Worm (Caenorhabditis elegans) whole organism, L1 larva: ENCODE results near the gene Y111B2A.12.
A peak's percentile ranks its signal among the peaks of the same experiment; 100 is the strongest.

Experiments
- C04F5.9 ChIP-seq: sonication (generic microtip); optimal IDR thresholded peaks from 2 replicates; lab custom pipeline; 2016; ENCODE audit warnings: missing genetic modification characterization, missing compliant biosample characterization
- C16A3.4 ChIP-seq: fragments of 150-350 bp; optimal IDR thresholded peaks from 2 replicates; lab custom pipeline; 2014; ENCODE audit warnings: missing biosample characterization, missing genetic modification characterization
- F16B12.6 ChIP-seq: fragments of 150-350 bp; optimal IDR thresholded peaks from 2 replicates; lab custom pipeline; 2014; ENCODE audit warnings: missing biosample characterization, missing genetic modification characterization
- aha-1 ChIP-seq: fragments of 150-350 bp; optimal IDR thresholded peaks from 2 replicates; lab custom pipeline; 2014; ENCODE audit warnings: missing biosample characterization, missing genetic modification characterization
- aly-2 ChIP-seq: fragments of 150-350 bp; optimal IDR thresholded peaks from 2 replicates; lab custom pipeline; 2014; ENCODE audit warnings: missing biosample characterization, missing genetic modification characterization
- blmp-1 ChIP-seq: fragments of 150-350 bp; optimal IDR thresholded peaks from 2 replicates; lab custom pipeline; 2014; ENCODE audit warnings: missing biosample characterization, missing genetic modification characterization
- ceh-63 ChIP-seq: fragments of 200-800 bp; sonication (Bioruptor generic); optimal IDR thresholded peaks from 2 replicates; lab custom pipeline; 2018; ENCODE audit warnings: mild to moderate bottlenecking, missing genetic modification characterization, missing compliant biosample characterization
- ceh-8 ChIP-seq: fragments of 200-800 bp; sonication (Bioruptor generic); optimal IDR thresholded peaks from 2 replicates; lab custom pipeline; 2018; ENCODE audit warnings: mild to moderate bottlenecking, missing genetic modification characterization, moderate library complexity, missing compliant biosample characterization
- ceh-88 ChIP-seq: fragments of 200-800 bp; sonication (Bioruptor generic); IDR thresholded peaks from 2 replicates; pipeline ENCODE4 v1.3.6; 2022; ENCODE audit warnings: missing genetic modification characterization, missing compliant biosample characterization
- dpl-1 ChIP-seq, 3 experiments: fragments of 150-350 bp in 2 of 3; sonication (generic microtip) in 1 of 3; optimal IDR thresholded peaks; 2 replicates each; lab custom pipeline; 2014 to 2017; ENCODE audit warnings: missing biosample characterization in 3 of 3, missing genetic modification characterization in 3 of 3, missing genetic modification reagents in 3 of 3
- dsc-1 ChIP-seq: sonication (generic microtip); optimal IDR thresholded peaks from 2 replicates; lab custom pipeline; 2016; ENCODE audit warnings: mild to moderate bottlenecking, missing genetic modification characterization, missing compliant biosample characterization
- efl-1 ChIP-seq, 4 experiments: fragments of 150-350 bp; optimal IDR thresholded peaks in 3 of 4; peaks in 1 of 4; 1 replicate in 1 of 4; 2 replicates in 3 of 4; lab custom pipeline; 2014; ENCODE audit warnings: missing biosample characterization in 2 of 4, missing genetic modification characterization in 2 of 4, missing genetic modification reagents in 2 of 4
- efl-3 ChIP-seq: fragments of 200-800 bp; sonication (Bioruptor generic); optimal IDR thresholded peaks from 2 replicates; lab custom pipeline; 2018; ENCODE audit warnings: mild to moderate bottlenecking, missing genetic modification characterization, missing compliant biosample characterization
- elt-3 ChIP-seq, 6 experiments: fragments of 150-350 bp in 1 of 6; sonication (generic microtip); optimal IDR thresholded peaks; 2 replicates each; lab custom pipeline; 2017 to 2018; ENCODE audit warnings: missing biosample characterization in 6 of 6, missing genetic modification characterization in 6 of 6, inconsistent platforms in 1 of 6
- ets-5 ChIP-seq: fragments of 200-800 bp; sonication (Bioruptor generic); IDR thresholded peaks from 2 replicates; pipeline ENCODE4 v1.3.6; 2022; ENCODE audit warnings: missing genetic modification characterization, missing compliant biosample characterization
- fkh-4 ChIP-seq: sonication (generic microtip); optimal IDR thresholded peaks from 2 replicates; lab custom pipeline; 2016; ENCODE audit warnings: missing compliant biosample characterization, missing genetic modification characterization, borderline replicate concordance
- fos-1 ChIP-seq: fragments of 150-350 bp; optimal IDR thresholded peaks from 2 replicates; lab custom pipeline; 2014; ENCODE audit warnings: missing biosample characterization, missing genetic modification characterization
- hlh-17 ChIP-seq: fragments of 200-800 bp; sonication (Bioruptor generic); optimal IDR thresholded peaks from 2 replicates; lab custom pipeline; 2018; ENCODE audit warnings: missing genetic modification characterization, mild to moderate bottlenecking, missing compliant biosample characterization, moderate library complexity, borderline replicate concordance
- hlh-4 ChIP-seq: sonication (generic microtip); optimal IDR thresholded peaks from 2 replicates; lab custom pipeline; 2016; ENCODE audit warnings: mild to moderate bottlenecking, missing genetic modification characterization, missing compliant biosample characterization
- irx-1 ChIP-seq: sonication (generic microtip); optimal IDR thresholded peaks from 2 replicates; lab custom pipeline; 2016; ENCODE audit warnings: missing genetic modification characterization, missing compliant biosample characterization
- jun-1 ChIP-seq: fragments of 150-350 bp; optimal IDR thresholded peaks from 2 replicates; lab custom pipeline; 2014; ENCODE audit warnings: missing biosample characterization, missing genetic modification reagents, missing genetic modification characterization
- lin-13 ChIP-seq: fragments of 150-350 bp; optimal IDR thresholded peaks from 2 replicates; lab custom pipeline; 2014; ENCODE audit warnings: missing biosample characterization, missing genetic modification reagents, missing genetic modification characterization
- lir-3 ChIP-seq: sonication (generic microtip); optimal IDR thresholded peaks from 2 replicates; lab custom pipeline; 2016; ENCODE audit warnings: mild to moderate bottlenecking, missing genetic modification characterization, moderate library complexity, missing compliant biosample characterization; ENCODE audit not compliant: poor library complexity
- lsy-2 ChIP-seq, 2 experiments: fragments of 150-350 bp; optimal IDR thresholded peaks; 2 replicates each; lab custom pipeline; 2014; ENCODE audit warnings: missing biosample characterization in 2 of 2, missing genetic modification characterization in 2 of 2
- mab-9 ChIP-seq: fragments of 200-800 bp; sonication (Bioruptor generic); IDR thresholded peaks from 2 replicates; pipeline ENCODE4 v1.3.6; 2022; ENCODE audit warnings: missing genetic modification reagents, missing genetic modification characterization, missing compliant biosample characterization
- nhr-12 ChIP-seq: sonication (generic microtip); optimal IDR thresholded peaks from 2 replicates; lab custom pipeline; 2017; ENCODE audit warnings: missing biosample characterization, missing genetic modification characterization
- nhr-19 ChIP-seq: fragments of 200-800 bp; sonication (Bioruptor generic); conservative IDR thresholded peaks from 2 replicates; pipeline ENCODE4 v1.3.6; 2022; ENCODE audit warnings: missing genetic modification characterization, missing compliant biosample characterization
- nhr-20 ChIP-seq: sonication (generic microtip); optimal IDR thresholded peaks from 2 replicates; lab custom pipeline; 2016; ENCODE audit warnings: mild to moderate bottlenecking, missing genetic modification characterization, missing compliant biosample characterization
- nhr-237 ChIP-seq: fragments of 150-350 bp; optimal IDR thresholded peaks from 2 replicates; lab custom pipeline; 2014; ENCODE audit warnings: missing biosample characterization, missing genetic modification characterization
- nhr-28 ChIP-seq: fragments of 150-350 bp; optimal IDR thresholded peaks from 2 replicates; lab custom pipeline; 2014; ENCODE audit warnings: missing biosample characterization, missing genetic modification characterization
- nhr-47 ChIP-seq: sonication (generic microtip); optimal IDR thresholded peaks from 2 replicates; lab custom pipeline; 2016; ENCODE audit warnings: mild to moderate bottlenecking, missing genetic modification characterization, moderate library complexity, missing compliant biosample characterization
- nhr-71 ChIP-seq: sonication (generic microtip); optimal IDR thresholded peaks from 2 replicates; lab custom pipeline; 2016; ENCODE audit warnings: mild to moderate bottlenecking, missing genetic modification characterization, moderate library complexity, missing compliant biosample characterization
- nhr-84 ChIP-seq: sonication (generic microtip); optimal IDR thresholded peaks from 2 replicates; lab custom pipeline; 2017; ENCODE audit warnings: missing biosample characterization, missing genetic modification characterization
- nhr-85 ChIP-seq: sonication (generic microtip); peaks from one replicate; lab custom pipeline; 2016; ENCODE audit warnings: missing genetic modification characterization, inconsistent platforms, missing compliant biosample characterization
- pax-3 ChIP-seq: fragments of 200-800 bp; sonication (Bioruptor generic); optimal IDR thresholded peaks from 2 replicates; lab custom pipeline; 2018; ENCODE audit warnings: mild to moderate bottlenecking, missing genetic modification characterization, moderate library complexity, missing compliant biosample characterization
- pqm-1 ChIP-seq: sonication (generic microtip); optimal IDR thresholded peaks from 3 replicates; lab custom pipeline; 2017; ENCODE audit warnings: missing biosample characterization, missing genetic modification characterization
- rnt-1 ChIP-seq: sonication (generic microtip); optimal IDR thresholded peaks from 2 replicates; lab custom pipeline; 2016; ENCODE audit warnings: mild to moderate bottlenecking, missing genetic modification characterization, moderate library complexity, missing compliant biosample characterization
- skn-1 ChIP-seq: fragments of 150-350 bp; optimal IDR thresholded peaks from 2 replicates; lab custom pipeline; 2014; ENCODE audit warnings: missing biosample characterization, missing genetic modification characterization
- sox-4 ChIP-seq: sonication (generic microtip); optimal IDR thresholded peaks from 2 replicates; lab custom pipeline; 2016; ENCODE audit warnings: missing genetic modification characterization, missing compliant biosample characterization
- sup-37 ChIP-seq: fragments of 200-800 bp; sonication (Bioruptor generic); optimal IDR thresholded peaks from 2 replicates; lab custom pipeline; 2018; ENCODE audit warnings: mild to moderate bottlenecking, missing genetic modification characterization, missing compliant biosample characterization
- tbx-2 ChIP-seq: sonication (generic microtip); optimal IDR thresholded peaks from 2 replicates; lab custom pipeline; 2016; ENCODE audit warnings: missing genetic modification characterization, missing compliant biosample characterization
- tlp-1 ChIP-seq: fragments of 150-350 bp; optimal IDR thresholded peaks from 2 replicates; lab custom pipeline; 2014; ENCODE audit warnings: missing biosample characterization, missing genetic modification characterization
- unc-130 ChIP-seq: fragments of 150-350 bp; optimal IDR thresholded peaks from 2 replicates; lab custom pipeline; 2017; ENCODE audit warnings: missing biosample characterization, missing genetic modification characterization, inconsistent platforms
- unc-30 ChIP-seq: sonication (generic microtip); optimal IDR thresholded peaks from 2 replicates; lab custom pipeline; 2017; ENCODE audit warnings: missing biosample characterization, missing genetic modification characterization
- unc-62 ChIP-seq: fragments of 150-350 bp; optimal IDR thresholded peaks from 2 replicates; lab custom pipeline; 2014; ENCODE audit warnings: missing biosample characterization, missing genetic modification reagents, missing genetic modification characterization
- unc-98 ChIP-seq: fragments of 200-800 bp; sonication (Bioruptor generic); IDR thresholded peaks from 2 replicates; pipeline ENCODE4 v1.3.6; 2022; ENCODE audit warnings: missing genetic modification characterization, missing compliant biosample characterization
- vab-15 ChIP-seq: sonication (generic microtip); optimal IDR thresholded peaks from 2 replicates; lab custom pipeline; 2017; ENCODE audit warnings: missing genotype, mild to moderate bottlenecking, missing genetic modification characterization, missing compliant biosample characterization
- xbp-1 ChIP-seq: sonication (generic microtip); optimal IDR thresholded peaks from 2 replicates; lab custom pipeline; 2016; ENCODE audit warnings: missing genetic modification characterization, missing compliant biosample characterization
- zag-1 ChIP-seq: fragments of 150-350 bp; optimal IDR thresholded peaks from 2 replicates; lab custom pipeline; 2014; ENCODE audit warnings: missing biosample characterization, missing genetic modification characterization
- zip-4 ChIP-seq: fragments of 200-800 bp; sonication (Bioruptor generic); optimal IDR thresholded peaks from 2 replicates; lab custom pipeline; 2018; ENCODE audit warnings: mild to moderate bottlenecking, missing genetic modification characterization, moderate library complexity, missing compliant biosample characterization
- ztf-11 ChIP-seq, 2 experiments: sonication (generic microtip); optimal IDR thresholded peaks; 2 replicates each; lab custom pipeline; 2016 to 2017; ENCODE audit warnings: missing genetic modification characterization in 2 of 2, missing biosample characterization in 1 of 2, missing compliant biosample characterization in 1 of 2
- ztf-4 ChIP-seq: fragments of 150-350 bp; optimal IDR thresholded peaks from 2 replicates; lab custom pipeline; 2014; ENCODE audit warnings: missing biosample characterization, missing genetic modification characterization

Y111B2A.12 gene

DNA sequence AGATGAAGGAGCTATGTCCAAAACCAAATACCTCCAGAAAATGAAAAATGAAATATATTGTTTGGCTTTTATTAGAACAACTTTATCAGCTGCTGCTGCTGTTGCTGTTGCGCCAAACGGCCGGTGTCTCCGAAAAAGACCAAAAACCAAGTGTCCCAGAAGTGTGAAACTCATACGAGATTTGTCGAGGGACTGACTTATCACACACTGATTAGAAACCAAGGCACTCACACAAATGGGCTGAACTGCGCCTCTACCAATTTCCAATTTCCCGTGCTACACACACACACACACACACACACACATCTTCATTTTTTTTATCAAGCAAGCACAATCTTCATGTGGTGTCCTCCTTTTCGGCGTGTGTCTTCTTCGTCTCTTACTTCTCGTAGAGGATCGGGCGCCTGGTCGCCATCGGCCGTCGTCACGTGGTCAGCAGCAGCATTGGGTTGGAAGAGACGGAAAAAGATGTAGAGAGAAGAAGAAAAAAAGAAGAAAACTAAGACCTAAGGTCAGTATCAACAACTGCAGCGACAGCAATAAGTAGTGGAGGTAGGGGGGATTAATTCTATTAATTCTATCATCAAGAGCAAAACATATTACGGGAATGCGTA is 40.9 kb upstream of the Y111B2A.12 start (continued):
- TF ChIP-seq C16A3.4 (tag; lab: Kevin White, UChicago) (peak; percentile 87), vab-15 (no peak), lin-13 (GFP tag; lab: Kevin White, UChicago) (peak; percentile 79), nhr-85 (tag; lab: Kevin White, UChicago) (peak; percentile 88), nhr-84 (tag; lab: Kevin White, UChicago) (no peak), nhr-47 (tag; lab: Kevin White, UChicago) (peak; percentile 87), aha-1 (tag; lab: Kevin White, UChicago) (no peak), nhr-12 (tag; lab: Kevin White, UChicago) (no peak), rnt-1 (peak; percentile 85), skn-1 (tag; lab: Kevin White, UChicago) (peak; percentile 55), dpl-1 (GFP tag; optimal IDR thresholded peaks at IDR 0.05; lab: Kevin White, UChicago) (peak; percentile 40 to 63 (median 61)), mab-9 (GFP tag; lab: Robert Waterston, UW) (no peak), fos-1 (tag; lab: Kevin White, UChicago) (peak; percentile 49), hlh-4 (tag; lab: Kevin White, UChicago) (no peak), nhr-20 (tag; lab: Kevin White, UChicago) (peak; percentile 93), pqm-1 (peak; percentile 47), nhr-71 (peak; percentile 96), zag-1 (tag; lab: Kevin White, UChicago) (no peak), sup-37 (no peak), elt-3 (tag; optimal IDR thresholded peaks at IDR 0.05; lab: Kevin White, UChicago) (peak in 4 of 6 experiments; percentile 56 to 83 (median 68)), F16B12.6 (peak; percentile 66), unc-130 (tag; lab: Kevin White, UChicago) (peak; percentile 50), tbx-2 (tag; lab: Kevin White, UChicago) (peak; percentile 85), ztf-11 (tag; optimal IDR thresholded peaks at IDR 0.05; lab: Kevin White, UChicago) (no peak), fkh-4 (tag; lab: Kevin White, UChicago) (no peak), lsy-2 (tag; optimal IDR thresholded peaks at IDR 0.05; lab: Kevin White, UChicago) (peak; percentile 75 to 89), unc-30 (tag; lab: Kevin White, UChicago) (no peak), dsc-1 (tag; lab: Kevin White, UChicago) (peak; percentile 80), unc-62 (GFP tag; lab: Kevin White, UChicago) (no peak), hlh-17 (GFP tag; lab: Kevin White, UChicago) (no peak), irx-1 (peak; percentile 41), jun-1 (tag; lab: Kevin White, UChicago) (peak; percentile 69), efl-1 (optimal IDR thresholded peaks at IDR 0.05; lab: Kevin White, UChicago) (peak; percentile 56 to 61), efl-1 (GFP tag; optimal IDR thresholded peaks at IDR 0.05 in 1 of 2; lab: Kevin White, UChicago) (peak; percentile 40 to 93), pax-3 (peak; percentile 70), zip-4 (GFP tag; lab: Kevin White, UChicago) (no peak), xbp-1 (tag; lab: Kevin White, UChicago) (peak; percentile 70), tlp-1 (tag; lab: Kevin White, UChicago) (no peak), nhr-237 (tag; lab: Kevin White, UChicago) (no peak), ceh-88 (no peak), unc-98 (GFP tag; lab: Robert Waterston, UW) (no peak), blmp-1 (tag; lab: Kevin White, UChicago) (peak; percentile 72), nhr-28 (tag; lab: Kevin White, UChicago) (no peak), ceh-63 (GFP tag; lab: Kevin White, UChicago) (no peak), aly-2 (tag; lab: Kevin White, UChicago) (no peak), ztf-4 (peak; percentile 78), sox-4 (tag; lab: Kevin White, UChicago) (peak; percentile 69), efl-3 (no peak), ets-5 (GFP tag; lab: Robert Waterston, UW) (no peak), lir-3 (tag; lab: Kevin White, UChicago) (no peak), nhr-19 (GFP tag; lab: Robert Waterston, UW) (peak; percentile 73), C04F5.9 (tag; lab: Kevin White, UChicago) (peak; percentile 51), ceh-8 (GFP tag; lab: Kevin White, UChicago) (peak; percentile 32)
